Fruit fly (Drosophila melanogaster) whole organism, adult: ENCODE results near the gene Tango2.

Experiments used
- CG5204 ChIP-seq: fragments of 200-800 bp; sonication (Bioruptor generic); optimal IDR thresholded peaks from 2 replicates; lab custom pipeline; 2016; ENCODE audit warnings: missing biosample characterization, missing genetic modification characterization
- CG7045 ChIP-seq: fragments of 200-800 bp; sonication (Bioruptor generic); optimal IDR thresholded peaks from 2 replicates; lab custom pipeline; 2017; ENCODE audit warnings: missing biosample characterization, mild to moderate bottlenecking, missing genetic modification characterization
- CG7101 ChIP-seq: fragments of 200-800 bp; sonication (Bioruptor generic); optimal IDR thresholded peaks from 2 replicates; lab custom pipeline; 2018; ENCODE audit warnings: missing biosample characterization, mild to moderate bottlenecking, missing genetic modification characterization, moderate library complexity
- Clk ChIP-seq: fragments of 200-800 bp; sonication (Bioruptor generic); optimal IDR thresholded peaks from 2 replicates; lab custom pipeline; 2017; ENCODE audit warnings: missing biosample characterization, missing genetic modification characterization
- Crg-1 ChIP-seq: fragments of 200-800 bp; sonication (Bioruptor generic); optimal IDR thresholded peaks from 2 replicates; lab custom pipeline; 2016; ENCODE audit warnings: missing biosample characterization, missing genetic modification characterization
- Mnt ChIP-seq: fragments of 200-800 bp; sonication (Bioruptor generic); optimal IDR thresholded peaks from 2 replicates; lab custom pipeline; 2016; ENCODE audit warnings: missing biosample characterization, mild to moderate bottlenecking, missing genetic modification characterization
- bab1 ChIP-seq: fragments of 200-800 bp; sonication (Bioruptor generic); optimal IDR thresholded peaks from 3 replicates; lab custom pipeline; 2019; ENCODE audit warnings: missing biosample characterization, mild to moderate bottlenecking, missing genetic modification characterization, moderate library complexity
- cic ChIP-seq: fragments of 200-800 bp; sonication (Bioruptor generic); optimal IDR thresholded peaks from 2 replicates; lab custom pipeline; 2017; ENCODE audit warnings: missing biosample characterization, mild to moderate bottlenecking, missing genetic modification characterization, moderate library complexity
- kay ChIP-seq: fragments of 200-800 bp; sonication (Bioruptor generic); peaks from one replicate; lab custom pipeline; 2016; ENCODE audit warnings: missing biosample characterization, missing genetic modification characterization, borderline replicate concordance
- ovo ChIP-seq: fragments of 200-800 bp; sonication (Bioruptor generic); optimal IDR thresholded peaks from 2 replicates; lab custom pipeline; 2016; ENCODE audit warnings: missing biosample characterization, missing genetic modification characterization
- pad ChIP-seq: fragments of 200-800 bp; sonication (Bioruptor generic); optimal IDR thresholded peaks from 3 replicates; lab custom pipeline; 2017; ENCODE audit warnings: missing biosample characterization, missing genetic modification characterization, mild to moderate bottlenecking, moderate library complexity, missing genetic modification reagents
- toe ChIP-seq: fragments of 200-800 bp; sonication (Bioruptor generic); optimal IDR thresholded peaks from 2 replicates; lab custom pipeline; 2016; ENCODE audit warnings: missing biosample characterization, missing genetic modification characterization

dm6 chrX:13635000-13635368 is 18.2 kb downstream of the Tango2 start:
- TF ChIP-seq Clk (GFP tag; lab: Kevin White, UChicago) (no peak), bab1 (GFP tag; lab: Kevin White, UChicago) (no peak), cic (no peak), CG7101 (no peak), kay (GFP tag; lab: Kevin White, UChicago) (no peak), Mnt (no peak), ovo (GFP tag; lab: Kevin White, UChicago) (no peak), Crg-1 (no peak), toe (no peak), CG5204 (GFP tag; lab: Kevin White, UChicago) (no peak), pad (GFP tag; lab: Kevin White, UChicago) (no peak), CG7045 (no peak)
